Fruit fly (Drosophila melanogaster) S2 (cell line): ENCODE measurements around the gene CG6048.

Experiments used
- CG8478 ChIP-seq: fragments of >200 bp; optimal IDR thresholded peaks from 2 replicates; lab custom pipeline; 2018
- CTCF ChIP-seq, 2 experiments: fragments of >200 bp; optimal IDR thresholded peaks; 2 replicates each; lab custom pipeline; 2018

DNA sequence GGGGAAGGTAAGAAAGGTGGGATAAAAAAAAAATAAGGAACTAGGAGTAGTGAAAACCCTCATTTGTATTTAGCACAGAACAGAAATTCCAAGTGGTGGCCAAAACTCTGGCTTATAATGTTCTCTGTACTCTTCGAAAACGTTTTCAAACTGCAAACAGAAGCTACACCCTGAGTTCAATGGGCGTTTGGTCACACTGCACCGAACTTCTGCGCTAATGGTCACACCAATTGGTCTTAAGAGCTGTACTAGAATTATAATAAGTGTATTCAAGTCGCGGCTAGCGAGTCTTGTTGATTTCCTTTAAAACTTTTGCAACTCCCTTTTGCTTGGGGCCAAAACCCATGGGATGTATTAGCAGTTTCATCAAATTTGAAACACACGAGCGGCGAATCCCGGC, 30.3 kb upstream of the CG6048 start:
- TF ChIP-seq CG8478 (lab: Kevin White, UChicago) (no peak), CTCF (optimal IDR thresholded peaks at IDR 0.05; lab: Kevin White, UChicago) (no peak)
